Fruit fly (Drosophila melanogaster) whole organism, wandering third instar larva: ENCODE data around the gene crb.

ENCODE experiments used
- Abd-B ChIP-seq: fragments of >200 bp; optimal IDR thresholded peaks from 2 replicates; lab custom pipeline; 2017; ENCODE audit warnings: missing biosample characterization, missing genetic modification characterization
- CG32264 ChIP-seq: fragments of 200-800 bp; sonication (Bioruptor generic); optimal IDR thresholded peaks from 2 replicates; lab custom pipeline; 2016; ENCODE audit warnings: missing biosample characterization, missing genetic modification characterization
- GATAd ChIP-seq: sonication (Bioruptor generic); optimal IDR thresholded peaks from 2 replicates; lab custom pipeline; 2016; ENCODE audit warnings: missing biosample characterization, missing genetic modification characterization
- OdsH ChIP-seq: fragments of 200-800 bp; sonication (Bioruptor generic); optimal IDR thresholded peaks from 2 replicates; lab custom pipeline; 2016; ENCODE audit warnings: missing biosample characterization, mild to moderate bottlenecking, missing genetic modification characterization
- br ChIP-seq: fragments of 200-800 bp; sonication (Bioruptor generic); optimal IDR thresholded peaks from 2 replicates; lab custom pipeline; 2016; ENCODE audit warnings: missing biosample characterization, missing genetic modification characterization
- fru ChIP-seq: fragments of 200-800 bp; sonication (Bioruptor generic); optimal IDR thresholded peaks from 3 replicates; lab custom pipeline; 2016; ENCODE audit warnings: missing biosample characterization, mild to moderate bottlenecking, missing genetic modification characterization
- lola ChIP-seq: fragments of >200 bp; optimal IDR thresholded peaks from 2 replicates; lab custom pipeline; 2017; ENCODE audit warnings: missing biosample characterization, missing genetic modification characterization
- psq ChIP-seq: fragments of 200-800 bp; sonication (Bioruptor generic); optimal IDR thresholded peaks from 3 replicates; lab custom pipeline; 2017; ENCODE audit warnings: missing biosample characterization, mild to moderate bottlenecking, missing genetic modification characterization, moderate library complexity
- rgr ChIP-seq: fragments of 200-800 bp; sonication (Bioruptor generic); optimal IDR thresholded peaks from 3 replicates; lab custom pipeline; 2016; ENCODE audit warnings: missing biosample characterization, mild to moderate bottlenecking, missing genetic modification characterization
- sv ChIP-seq: fragments of 200-800 bp; sonication (Bioruptor generic); optimal IDR thresholded peaks from 3 replicates; lab custom pipeline; 2016; ENCODE audit warnings: missing biosample characterization, missing genetic modification characterization
- usp ChIP-seq: fragments of >200 bp; optimal IDR thresholded peaks from 2 replicates; lab custom pipeline; 2017; ENCODE audit warnings: missing biosample characterization, missing genetic modification characterization
- woc ChIP-seq: sonication (Bioruptor generic); optimal IDR thresholded peaks from 2 replicates; lab custom pipeline; 2016; ENCODE audit warnings: missing biosample characterization, mild to moderate bottlenecking, missing genetic modification characterization

DNA sequence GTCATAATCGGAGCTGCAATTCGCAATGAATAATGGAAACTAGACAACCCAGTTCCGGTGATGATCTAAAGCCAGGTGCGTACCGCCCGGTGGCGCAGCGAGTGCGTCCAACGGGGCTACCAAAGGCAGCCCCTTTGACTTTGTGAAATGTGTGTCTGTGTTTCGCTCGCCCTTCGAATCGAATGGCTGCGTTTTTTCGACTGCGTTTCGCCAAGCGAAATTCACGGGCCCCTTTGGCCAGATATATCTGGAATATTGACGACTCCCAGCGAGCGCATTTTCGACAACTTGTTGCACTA is 24.2 kb downstream of the crb start:
- TF ChIP-seq br (no peak), psq (no peak), CG32264 (no peak), lola (GFP tag; lab: Kevin White, UChicago) (no peak), sv (GFP tag; lab: Kevin White, UChicago) (no peak), GATAd (no peak), usp (GFP tag; lab: Kevin White, UChicago) (no peak), OdsH (no peak), fru (GFP tag; lab: Kevin White, UChicago) (no peak), Abd-B (GFP tag; lab: Kevin White, UChicago) (no peak), woc (GFP tag; lab: Kevin White, UChicago) (no peak), rgr (GFP tag; lab: Kevin White, UChicago) (no peak)
